Fruit fly (Drosophila melanogaster) whole organism, embryonic: Measurements from ENCODE around the gene Dic1.

Source experiments
- Aef1 ChIP-seq: fragments of 200-800 bp; sonication (Bioruptor generic); IDR thresholded peaks from 3 replicates; pipeline ENCODE4 v1.3.6; 2022; ENCODE audit warnings: missing biosample characterization, missing genetic modification characterization
- BEAF-32 ChIP-seq: fragments of 200-800 bp; sonication (Bioruptor generic); optimal IDR thresholded peaks from 3 replicates; lab custom pipeline; 2017; ENCODE audit warnings: missing biosample characterization, missing genetic modification characterization, mild to moderate bottlenecking, moderate library complexity, missing genetic modification reagents
- CG11696 ChIP-seq: fragments of 200-800 bp; sonication (Bioruptor generic); IDR thresholded peaks from 2 replicates; pipeline ENCODE4 v1.3.6; 2022; ENCODE audit warnings: missing biosample characterization, missing genetic modification characterization
- CG12744 ChIP-seq: fragments of 200-800 bp; sonication (Bioruptor generic); optimal IDR thresholded peaks from 2 replicates; lab custom pipeline; 2016; ENCODE audit warnings: missing biosample characterization, missing genetic modification characterization
- CG13296 ChIP-seq: fragments of 200-800 bp; sonication (Bioruptor generic); optimal IDR thresholded peaks from 3 replicates; lab custom pipeline; 2018; ENCODE audit warnings: missing biosample characterization, mild to moderate bottlenecking, missing genetic modification characterization
- CG13424 ChIP-seq: fragments of 200-800 bp; sonication (Bioruptor generic); optimal IDR thresholded peaks from 2 replicates; lab custom pipeline; 2019; ENCODE audit warnings: missing biosample characterization, mild to moderate bottlenecking, missing genetic modification characterization, moderate library complexity
- CG15514 ChIP-seq: fragments of 200-800 bp; sonication (Bioruptor generic); optimal IDR thresholded peaks from 3 replicates; lab custom pipeline; 2017; ENCODE audit warnings: missing biosample characterization, missing genetic modification characterization, mild to moderate bottlenecking, moderate library complexity, missing genetic modification reagents
- CG17186 ChIP-seq: fragments of 200-800 bp; sonication (Bioruptor generic); optimal IDR thresholded peaks from 3 replicates; lab custom pipeline; 2017; ENCODE audit warnings: missing biosample characterization, missing genetic modification reagents, missing genetic modification characterization
- CG18619 ChIP-seq: fragments of 200-800 bp; sonication (Bioruptor generic); optimal IDR thresholded peaks from 3 replicates; lab custom pipeline; 2017; ENCODE audit warnings: missing biosample characterization, mild to moderate bottlenecking, missing genetic modification characterization
- CG2116 ChIP-seq: fragments of 200-800 bp; sonication (Bioruptor generic); optimal IDR thresholded peaks from 3 replicates; lab custom pipeline; 2018; ENCODE audit warnings: missing biosample characterization, mild to moderate bottlenecking, missing genetic modification characterization
- CG2202 ChIP-seq: fragments of 200-800 bp; sonication (Bioruptor generic); optimal IDR thresholded peaks from 2 replicates; lab custom pipeline; 2018; ENCODE audit warnings: missing biosample characterization, mild to moderate bottlenecking, missing genetic modification characterization
- CG3065 ChIP-seq: fragments of 200-800 bp; sonication (Bioruptor generic); optimal IDR thresholded peaks from 2 replicates; lab custom pipeline; 2016; ENCODE audit warnings: missing biosample characterization, missing genetic modification characterization
- CG3163 ChIP-seq: fragments of 200-800 bp; sonication (Bioruptor generic); optimal IDR thresholded peaks from 3 replicates; lab custom pipeline; 2016; ENCODE audit warnings: missing biosample characterization, missing genetic modification characterization
- CG32767 ChIP-seq: fragments of 200-800 bp; sonication (Bioruptor generic); IDR thresholded peaks from 2 replicates; pipeline ENCODE4 v1.3.6; 2022; ENCODE audit warnings: missing biosample characterization, missing genetic modification characterization
- CG33557 ChIP-seq: fragments of 200-800 bp; sonication (Bioruptor generic); optimal IDR thresholded peaks from 2 replicates; lab custom pipeline; 2019; ENCODE audit warnings: missing biosample characterization, mild to moderate bottlenecking, missing genetic modification characterization, moderate library complexity
- CG34224 ChIP-seq: fragments of 200-800 bp; sonication (Bioruptor generic); IDR thresholded peaks from 3 replicates; pipeline ENCODE4 v1.3.6; 2022; ENCODE audit warnings: missing biosample characterization, missing genetic modification characterization; ENCODE audit not compliant: partially characterized antibody
- CG4282 ChIP-seq: fragments of 200-800 bp; sonication (Bioruptor generic); optimal IDR thresholded peaks from 2 replicates; lab custom pipeline; 2016; ENCODE audit warnings: missing biosample characterization, missing genetic modification characterization
- CG4617 ChIP-seq: fragments of 200-800 bp; sonication (Bioruptor generic); optimal IDR thresholded peaks from 3 replicates; lab custom pipeline; 2016; ENCODE audit warnings: missing biosample characterization, missing genetic modification characterization, borderline replicate concordance
- CG5245 ChIP-seq: fragments of 200-800 bp; sonication (Bioruptor generic); optimal IDR thresholded peaks from 3 replicates; lab custom pipeline; 2016; ENCODE audit warnings: missing biosample characterization, missing genetic modification characterization
- CG6272 ChIP-seq: fragments of 200-800 bp; sonication (Bioruptor generic); IDR thresholded peaks from 2 replicates; pipeline ENCODE4 v1.3.6; 2022; ENCODE audit warnings: missing biosample characterization, missing genetic modification characterization
- CG8924 ChIP-seq: fragments of 200-800 bp; optimal IDR thresholded peaks from 3 replicates; lab custom pipeline; 2019; ENCODE audit warnings: missing biosample characterization, mild to moderate bottlenecking, missing genetic modification characterization, moderate library complexity
- CG9932 ChIP-seq: fragments of 200-800 bp; sonication (Bioruptor generic); IDR thresholded peaks from 2 replicates; pipeline ENCODE4 v1.3.6; 2022; ENCODE audit warnings: missing biosample characterization, missing genetic modification characterization
- Dp ChIP-seq: fragments of 200-800 bp; sonication (Bioruptor generic); optimal IDR thresholded peaks from 2 replicates; lab custom pipeline; 2018; ENCODE audit warnings: missing biosample characterization, mild to moderate bottlenecking, missing genetic modification characterization, moderate library complexity
- E2f1 ChIP-seq: fragments of 200-800 bp; sonication (Bioruptor generic); IDR thresholded peaks from 2 replicates; pipeline ENCODE4 v1.3.6; 2022; ENCODE audit warnings: missing biosample characterization, missing genetic modification characterization
- Fer1 ChIP-seq: fragments of 200-800 bp; sonication (Bioruptor generic); optimal IDR thresholded peaks from 2 replicates; lab custom pipeline; 2017; ENCODE audit warnings: missing biosample characterization, mild to moderate bottlenecking, missing genetic modification characterization
- Fer2 ChIP-seq: fragments of 200-800 bp; sonication (Bioruptor generic); optimal IDR thresholded peaks from 2 replicates; lab custom pipeline; 2018; ENCODE audit warnings: missing biosample characterization, mild to moderate bottlenecking, missing genetic modification characterization, moderate library complexity
- Fer3 ChIP-seq: fragments of 200-800 bp; sonication (Bioruptor generic); optimal IDR thresholded peaks from 2 replicates; lab custom pipeline; 2018; ENCODE audit warnings: missing biosample characterization, mild to moderate bottlenecking, missing genetic modification characterization, moderate library complexity
- Hr51 ChIP-seq, 2 experiments: fragments of 200-800 bp; sonication (Bioruptor generic); optimal IDR thresholded peaks; 2 replicates in 1 of 2; 3 replicates in 1 of 2; lab custom pipeline; 2016 to 2018; ENCODE audit warnings: missing biosample characterization in 2 of 2, missing genetic modification characterization in 2 of 2, mild to moderate bottlenecking in 1 of 2, moderate library complexity in 1 of 2
- Mrtf ChIP-seq: fragments of 200-800 bp; sonication (Bioruptor generic); IDR thresholded peaks from 3 replicates; pipeline ENCODE4 v1.3.6; 2022; ENCODE audit warnings: missing biosample characterization, missing genetic modification characterization
- Opbp ChIP-seq: fragments of 200-800 bp; sonication (Bioruptor generic); IDR thresholded peaks from 3 replicates; pipeline ENCODE4 v1.3.6; 2022; ENCODE audit warnings: missing biosample characterization, missing genetic modification characterization; ENCODE audit not compliant: partially characterized antibody
- Tbp ChIP-seq: fragments of >200 bp; optimal IDR thresholded peaks from 2 replicates; lab custom pipeline; 2018; ENCODE audit warnings: missing biosample characterization, missing genetic modification characterization
- Trl ChIP-seq, 3 experiments: fragments of >200 bp in 2 of 3; fragments of 200-800 bp in 1 of 3; sonication (Bioruptor generic) in 1 of 3; optimal IDR thresholded peaks; 2 replicates in 1 of 3; 3 replicates in 2 of 3; lab custom pipeline; 2016 to 2017; ENCODE audit warnings: missing biosample characterization in 1 of 3, missing genetic modification characterization in 1 of 3
- ase ChIP-seq: fragments of 200-800 bp; sonication (Bioruptor generic); IDR thresholded peaks from 3 replicates; pipeline ENCODE4 v1.3.6; 2022; ENCODE audit warnings: missing biosample characterization, missing genetic modification characterization
- bbx ChIP-seq: fragments of 200-800 bp; sonication (Bioruptor generic); IDR thresholded peaks from 2 replicates; pipeline ENCODE4 v1.3.6; 2022; ENCODE audit warnings: missing biosample characterization, missing genetic modification characterization; ENCODE audit not compliant: partially characterized antibody
- chif ChIP-seq, 2 experiments: fragments of 200-800 bp; sonication (Bioruptor generic); optimal IDR thresholded peaks; 3 replicates each; lab custom pipeline; 2016; ENCODE audit warnings: missing biosample characterization in 2 of 2, missing genetic modification characterization in 2 of 2
- dimm ChIP-seq: fragments of 200-800 bp; sonication (Bioruptor generic); IDR thresholded peaks from 2 replicates; pipeline ENCODE4 v1.3.6; 2022; ENCODE audit warnings: missing biosample characterization, missing genetic modification characterization
- ftz-f1 ChIP-seq: fragments of 200-800 bp; sonication (Bioruptor generic); optimal IDR thresholded peaks from 2 replicates; lab custom pipeline; 2016; ENCODE audit warnings: missing biosample characterization, missing genetic modification characterization
- gsb ChIP-seq: fragments of 200-800 bp; sonication (Bioruptor generic); IDR thresholded peaks from 2 replicates; pipeline ENCODE4 v1.3.6; 2022; ENCODE audit warnings: missing biosample characterization, missing genetic modification characterization
- jigr1 ChIP-seq: fragments of 200-800 bp; sonication (Bioruptor generic); IDR thresholded peaks from 3 replicates; pipeline ENCODE4 v1.3.6; 2022; ENCODE audit warnings: missing biosample characterization, missing genetic modification characterization
- lbe ChIP-seq: fragments of 200-800 bp; sonication (Bioruptor generic); optimal IDR thresholded peaks from 2 replicates; lab custom pipeline; 2016; ENCODE audit warnings: missing biosample characterization, mild to moderate bottlenecking, missing genetic modification characterization
- mld ChIP-seq: fragments of 200-800 bp; sonication (Bioruptor generic); IDR thresholded peaks from 3 replicates; pipeline ENCODE4 v1.3.6; 2022; ENCODE audit warnings: missing biosample characterization, missing genetic modification characterization; ENCODE audit not compliant: partially characterized antibody
- onecut ChIP-seq: fragments of 200-800 bp; sonication (Bioruptor generic); IDR thresholded peaks from 2 replicates; pipeline ENCODE4 v1.3.6; 2022; ENCODE audit warnings: missing biosample characterization, missing genetic modification characterization
- repo ChIP-seq: fragments of 200-800 bp; sonication (Bioruptor generic); optimal IDR thresholded peaks from 2 replicates; lab custom pipeline; 2016; ENCODE audit warnings: missing biosample characterization, missing genetic modification characterization
- salm ChIP-seq: fragments of 200-800 bp; sonication (Bioruptor generic); optimal IDR thresholded peaks from 2 replicates; lab custom pipeline; 2018; ENCODE audit warnings: missing biosample characterization, mild to moderate bottlenecking, missing genetic modification characterization
- schlank ChIP-seq: fragments of 200-800 bp; sonication (Bioruptor generic); optimal IDR thresholded peaks from 2 replicates; lab custom pipeline; 2018; ENCODE audit warnings: missing biosample characterization, mild to moderate bottlenecking, missing genetic modification characterization
- usp ChIP-seq: fragments of >200 bp; optimal IDR thresholded peaks from 2 replicates; lab custom pipeline; 2017; ENCODE audit warnings: missing biosample characterization, missing genetic modification characterization
- zen ChIP-seq: fragments of 200-800 bp; sonication (Bioruptor generic); optimal IDR thresholded peaks from 3 replicates; lab custom pipeline; 2018; ENCODE audit warnings: missing biosample characterization, mild to moderate bottlenecking, missing genetic modification characterization, moderate library complexity

Gene Dic1

dm6 chr3R:13364175-13365174 lies at the start of gene Dic1 (continued):
- TF ChIP-seq CG3065, result peak; percentile 61
- TF ChIP-seq repo, result peak; percentile 82
- peak; percentile 71 for TF ChIP-seq CG4282
- TF ChIP-seq CG15514 (GFP tag; lab: Kevin White, UChicago), result peak; percentile 90
- TF ChIP-seq CG2202 (tag; lab: Kevin White, UChicago), result peak; percentile 89
- peak; percentile 97 for TF ChIP-seq Fer3 (tag; lab: Kevin White, UChicago)
- peak; percentile 90 for TF ChIP-seq Mrtf (GFP tag; lab: Robert Waterston, UW)
- peak; percentile 88 for TF ChIP-seq E2f1 (GFP tag; lab: Robert Waterston, UW)
- peak; percentile 98 for TF ChIP-seq CG18619
- TF ChIP-seq onecut (GFP tag; lab: Robert Waterston, UW), result peak; percentile 88
- peak; percentile 74 to 86 for TF ChIP-seq Trl (optimal IDR thresholded peaks at IDR 0.05; lab: Kevin White, UChicago)
- peak; percentile 80 for TF ChIP-seq Trl (GFP tag; optimal IDR thresholded peaks at IDR 0.05; lab: Kevin White, UChicago)
- TF ChIP-seq Hr51 (GFP tag; optimal IDR thresholded peaks at IDR 0.05; lab: Kevin White, UChicago), result peak; percentile 91 to 98
- peak; percentile 86 for TF ChIP-seq jigr1
- peak; percentile 89 for TF ChIP-seq lbe (GFP tag; lab: Kevin White, UChicago)
- TF ChIP-seq ftz-f1 (GFP tag; lab: Kevin White, UChicago), result peak; percentile 41
- TF ChIP-seq usp (GFP tag; lab: Kevin White, UChicago), result no peak
- TF ChIP-seq Opbp (GFP tag; lab: Robert Waterston, UW), result peak; percentile 52; the same call in 1 of the 3 replicates
- TF ChIP-seq CG5245 (GFP tag; lab: Kevin White, UChicago), result peak; percentile 95
- peak; percentile 84 for TF ChIP-seq CG4617 (GFP tag; lab: Kevin White, UChicago)
- peak; percentile 92 for TF ChIP-seq CG32767 (GFP tag; lab: Robert Waterston, UW)
- peak; percentile 86 for TF ChIP-seq CG12744 (GFP tag; lab: Kevin White, UChicago)
- TF ChIP-seq Aef1 (GFP tag; lab: Robert Waterston, UW), result peak; percentile 93
- TF ChIP-seq CG13424, result peak; percentile 98
- TF ChIP-seq CG2116 (GFP tag; lab: Kevin White, UChicago), result peak; percentile 82
- no peak for TF ChIP-seq BEAF-32 (GFP tag; lab: Kevin White, UChicago)
- TF ChIP-seq CG11696 (GFP tag; lab: Robert Waterston, UW), result peak; percentile 57
- peak; percentile 98 for TF ChIP-seq CG8924 (tag; lab: Kevin White, UChicago)
- TF ChIP-seq Tbp (GFP tag; lab: Kevin White, UChicago), result no peak
- TF ChIP-seq schlank (tag; lab: Kevin White, UChicago), result peak; percentile 91
- TF ChIP-seq salm (tag; lab: Kevin White, UChicago), result peak; percentile 94
- peak; percentile 75 for TF ChIP-seq gsb (GFP tag; lab: Robert Waterston, UW)
- TF ChIP-seq CG33557, result peak; percentile 90
- TF ChIP-seq CG6272, result peak; percentile 85
- TF ChIP-seq dimm (GFP tag; lab: Robert Waterston, UW), result peak; percentile 57
- no peak for TF ChIP-seq Dp
- TF ChIP-seq bbx (GFP tag; lab: Robert Waterston, UW), result 0 out of 2 replicates have a peak, but pooled peaks have one; percentile 43
- no peak for TF ChIP-seq mld (GFP tag; lab: Robert Waterston, UW)
- TF ChIP-seq CG34224 (GFP tag; lab: Robert Waterston, UW), result 0 out of 3 replicates have a peak, but pooled peaks have one; percentile 10
- TF ChIP-seq chif (GFP tag; optimal IDR thresholded peaks at IDR 0.05; lab: Kevin White, UChicago), result peak; percentile 88 to 92
- TF ChIP-seq ase (GFP tag; lab: Robert Waterston, UW), result peak; percentile 78; the same call in 2 of the 3 replicates
- TF ChIP-seq zen, result peak; percentile 93
- TF ChIP-seq CG13296, result peak; percentile 98
- peak; percentile 64 for TF ChIP-seq CG3163
- peak; percentile 95 for TF ChIP-seq Fer2
- peak; percentile 98 for TF ChIP-seq Fer1 (GFP tag; lab: Kevin White, UChicago)
- TF ChIP-seq CG17186 (GFP tag; lab: Kevin White, UChicago), result peak; percentile 80
- TF ChIP-seq CG9932, result peak; percentile 94
